Worm (Caenorhabditis elegans): ENCODE measurements around the gene C18E9.5.

The C18E9.5 gene

DNA sequence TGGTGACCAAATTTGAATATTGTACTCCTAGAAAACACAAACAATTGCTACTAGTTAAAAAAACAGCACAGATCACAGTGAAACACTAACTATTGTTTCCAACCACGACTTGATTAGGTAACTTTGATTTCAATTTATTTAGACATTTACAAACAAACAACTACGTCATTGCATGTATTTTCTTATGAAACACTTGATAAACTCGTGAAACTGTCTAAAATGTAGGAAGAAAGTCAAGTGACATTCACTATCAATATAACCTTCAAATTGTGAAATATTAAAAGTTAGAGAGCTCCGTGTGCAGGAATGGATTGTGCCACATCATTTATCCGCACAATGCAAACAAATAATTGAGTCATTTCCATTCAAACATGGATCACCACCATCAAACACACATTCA lies 20.5 kb downstream of the C18E9.5 start:
- TF ChIP-seq unc-62 (GFP tag; optimal IDR thresholded peaks at IDR 0.05), result no peak

DNA sequence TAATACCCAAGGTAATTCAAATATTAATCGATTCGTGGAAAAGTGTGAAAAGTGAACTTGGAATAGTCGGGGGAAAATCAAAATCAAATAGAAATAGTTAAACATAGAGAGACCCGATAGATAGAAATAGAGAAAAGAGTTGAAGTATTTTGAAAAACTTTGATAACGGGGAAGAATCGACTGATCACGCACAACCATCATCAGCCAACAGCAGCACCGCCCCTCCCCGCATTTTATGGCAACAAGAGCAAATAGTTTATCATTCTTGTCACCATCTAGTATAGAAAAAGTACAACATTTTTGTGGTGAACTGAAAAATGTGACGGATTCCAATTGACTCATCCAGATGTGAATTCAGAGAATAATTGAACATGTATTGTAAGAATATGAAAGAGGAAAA lies 21.8 kb downstream of the C18E9.5 start:
- no peak for TF ChIP-seq unc-62 (GFP tag; optimal IDR thresholded peaks at IDR 0.05)

DNA sequence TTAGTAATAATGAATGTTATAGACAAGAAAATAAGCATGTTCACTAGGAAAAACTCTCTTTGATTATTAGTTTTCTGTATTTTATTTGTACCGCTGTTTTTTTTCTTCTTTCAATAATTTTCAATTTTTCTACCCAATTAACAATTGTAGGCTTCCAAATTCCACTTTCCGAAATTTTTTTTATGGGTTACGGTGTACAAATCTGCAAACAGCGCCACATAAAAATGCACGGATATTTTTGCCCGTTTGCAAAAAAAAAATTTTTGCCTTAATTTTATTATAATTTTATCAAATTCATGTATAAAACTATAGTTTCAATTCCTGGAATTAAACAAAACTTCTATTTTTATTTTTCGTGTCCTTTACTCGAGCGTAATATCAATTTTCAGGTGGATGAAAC lies 23.0 kb downstream of the C18E9.5 start, which contains the start of gene ooc-5:
Gene ooc-5, plus strand, starts transcription at position 381 of the 400 bp plus-strand sequence.
- no peak for TF ChIP-seq unc-62 (GFP tag; optimal IDR thresholded peaks at IDR 0.05)

DNA sequence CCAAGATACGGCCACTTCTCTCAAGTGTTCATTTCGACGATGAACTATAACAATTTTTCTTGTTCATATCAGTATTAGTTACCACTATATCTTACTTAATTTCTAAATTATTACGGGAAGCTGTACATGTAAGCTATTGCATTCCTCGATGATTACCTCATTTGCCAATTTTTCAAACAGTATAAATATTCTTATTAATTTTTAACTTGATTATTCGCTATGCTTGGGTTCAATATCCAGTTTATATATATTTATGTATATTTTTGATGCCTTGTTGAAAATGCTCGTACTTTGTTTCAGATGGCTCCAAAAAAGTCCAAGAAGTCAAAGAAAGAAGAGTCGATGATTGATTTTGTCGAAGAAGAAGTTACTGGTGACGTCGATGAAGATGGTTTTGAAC lies 24.6 kb downstream of the C18E9.5 start, which contains the start of gene F44G4.1:
Gene F44G4.1, plus strand, starts transcription at position 301 of the 400 bp plus-strand sequence.
- TF ChIP-seq unc-62 (GFP tag; optimal IDR thresholded peaks at IDR 0.05), result no peak

DNA sequence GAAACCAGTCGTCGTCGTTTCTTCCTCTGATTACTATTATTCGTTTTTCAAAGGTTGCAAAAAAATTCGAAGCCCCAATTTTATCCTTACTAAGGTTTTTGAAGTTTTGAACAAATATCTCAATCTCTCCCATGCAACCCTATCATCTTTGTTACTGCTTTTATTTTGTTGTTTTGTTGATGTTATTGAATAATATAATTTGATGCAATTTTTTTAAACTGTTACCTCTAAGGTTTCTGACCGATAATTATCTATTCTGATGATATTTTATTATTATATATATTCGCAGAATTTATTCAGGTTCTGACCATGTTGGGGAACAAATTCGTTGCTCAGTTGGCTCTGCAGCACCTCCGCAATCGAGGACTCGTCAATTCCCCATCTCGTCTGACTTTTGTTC lies 26.3 kb downstream of the C18E9.5 start, which contains the start of gene ndub-2:
Gene ndub-2, plus strand, starts transcription at position 301 of the 400 bp plus-strand sequence.
- no peak for TF ChIP-seq unc-62 (GFP tag; optimal IDR thresholded peaks at IDR 0.05)

DNA sequence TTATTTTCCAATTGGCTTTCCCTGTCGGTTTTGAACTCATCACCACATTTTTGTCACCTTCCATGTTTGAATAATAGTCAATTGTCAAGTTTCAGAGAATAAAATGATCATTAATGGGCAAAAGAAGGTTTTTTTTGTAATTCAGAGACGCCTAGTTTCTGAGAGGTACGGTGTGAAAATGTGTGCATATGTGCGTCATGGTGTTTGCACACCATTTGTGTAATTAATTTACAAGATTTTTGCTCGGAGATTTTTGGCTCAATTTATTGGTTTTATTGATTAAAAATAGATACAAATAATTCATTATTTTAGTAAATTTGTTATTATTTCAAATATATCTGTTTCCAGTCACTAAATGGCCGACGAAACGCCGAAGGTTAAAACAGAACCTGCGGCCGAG lies 27.7 kb downstream of the C18E9.5 start, which contains the start of the genes F44G4.3 and tdp-1:
Gene F44G4.3, minus strand, starts transcription at position 184 of the 400 bp plus-strand sequence.
Gene tdp-1, plus strand, starts transcription at position 347 of the 400 bp plus-strand sequence.
- no peak for TF ChIP-seq unc-62 (GFP tag; optimal IDR thresholded peaks at IDR 0.05)

DNA sequence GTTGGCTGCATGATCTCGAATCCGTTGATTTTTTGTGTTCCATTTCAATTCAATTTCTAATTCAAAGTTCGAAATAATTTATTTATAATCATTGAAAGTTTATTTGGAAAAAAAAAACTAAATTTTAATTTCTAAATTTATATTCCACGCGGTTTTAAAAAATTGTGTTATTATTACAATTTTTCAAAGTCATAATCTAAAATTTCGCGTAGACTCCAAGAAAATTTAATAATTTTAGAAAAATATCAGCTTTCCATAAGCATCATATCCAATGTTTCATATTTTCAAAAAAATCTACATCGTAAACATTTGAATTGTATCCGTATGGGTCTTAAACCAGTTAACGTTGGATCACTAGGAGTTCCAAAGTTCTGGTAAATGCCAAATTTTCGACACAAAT lies 30.6 kb downstream of the C18E9.5 start, which contains the start of gene F44G4.5:
Gene F44G4.5, minus strand, starts transcription at position 101 of the 400 bp plus-strand sequence.
- no peak for TF ChIP-seq unc-62 (GFP tag; optimal IDR thresholded peaks at IDR 0.05)

DNA sequence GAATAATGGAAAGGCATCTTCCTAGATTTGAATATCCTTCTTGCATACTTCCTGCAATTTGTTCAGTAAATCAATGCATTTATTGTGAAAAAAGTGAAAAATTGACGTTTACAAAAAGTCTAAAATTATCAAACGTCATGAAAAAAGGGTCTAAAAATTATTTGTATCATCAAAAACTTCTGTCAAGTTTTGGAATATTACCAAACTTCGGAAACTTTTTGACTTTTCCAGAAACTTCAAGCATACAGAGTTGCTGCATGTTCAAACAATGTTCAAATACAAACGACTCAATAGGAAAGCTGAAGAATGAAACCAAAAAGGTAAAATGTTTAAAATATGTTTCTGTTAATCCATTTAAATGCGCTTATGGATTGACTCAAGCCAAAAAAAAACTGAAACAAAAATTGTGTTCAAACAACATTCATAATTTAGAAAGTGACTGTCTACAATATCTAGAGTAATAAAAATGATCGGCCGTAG lies 32.0 kb downstream of the C18E9.5 start, which contains the start of gene F44G4.6:
Gene F44G4.6, minus strand, starts transcription at position 51 of the 480 bp plus-strand sequence.
- no peak for TF ChIP-seq unc-62 (GFP tag; optimal IDR thresholded peaks at IDR 0.05)

DNA sequence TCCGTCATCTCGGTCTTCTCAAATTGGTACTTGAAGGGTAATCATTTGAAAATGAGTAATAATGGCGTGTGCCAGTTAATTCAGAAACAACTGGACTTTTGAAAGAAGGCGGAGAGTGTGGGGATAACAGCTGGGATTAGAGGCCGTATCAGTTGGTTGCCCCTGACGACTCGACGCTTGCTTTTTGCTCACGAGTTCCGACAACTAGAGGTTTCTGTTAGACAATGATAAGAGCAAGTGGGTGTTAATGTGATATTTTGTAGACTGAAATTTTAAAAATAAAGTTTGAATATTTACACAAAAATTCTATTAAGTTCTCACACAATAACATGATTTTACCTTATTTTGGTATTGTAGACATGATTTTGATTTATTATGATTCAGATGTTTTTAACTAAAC lies 35.3 kb downstream of the C18E9.5 start, which contains the start of gene F44G4.7:
Gene F44G4.7, minus strand, starts transcription at position 101 of the 400 bp plus-strand sequence.
- no peak for TF ChIP-seq unc-62 (GFP tag; optimal IDR thresholded peaks at IDR 0.05)

DNA sequence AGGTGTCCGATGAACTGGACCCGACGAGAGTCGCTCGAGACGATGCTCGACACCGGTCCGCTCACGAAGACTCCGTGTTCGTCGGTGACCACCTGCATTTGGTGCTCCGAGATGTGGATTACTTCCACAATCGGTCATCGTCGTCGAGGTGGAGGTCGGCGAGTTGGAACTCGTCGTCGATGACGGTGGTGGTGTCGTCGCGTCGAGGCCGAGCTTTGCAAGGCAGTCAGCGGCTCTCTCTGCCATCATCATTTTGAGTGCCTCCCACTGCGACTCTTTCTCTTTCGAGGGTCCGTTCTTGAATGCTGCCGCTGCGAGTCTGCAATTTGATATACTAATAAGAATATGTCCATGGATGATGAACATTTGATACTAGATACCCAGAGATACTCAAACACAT lies 38.0 kb downstream of the C18E9.5 start:
- TF ChIP-seq unc-62 (GFP tag; optimal IDR thresholded peaks at IDR 0.05), result no peak

DNA sequence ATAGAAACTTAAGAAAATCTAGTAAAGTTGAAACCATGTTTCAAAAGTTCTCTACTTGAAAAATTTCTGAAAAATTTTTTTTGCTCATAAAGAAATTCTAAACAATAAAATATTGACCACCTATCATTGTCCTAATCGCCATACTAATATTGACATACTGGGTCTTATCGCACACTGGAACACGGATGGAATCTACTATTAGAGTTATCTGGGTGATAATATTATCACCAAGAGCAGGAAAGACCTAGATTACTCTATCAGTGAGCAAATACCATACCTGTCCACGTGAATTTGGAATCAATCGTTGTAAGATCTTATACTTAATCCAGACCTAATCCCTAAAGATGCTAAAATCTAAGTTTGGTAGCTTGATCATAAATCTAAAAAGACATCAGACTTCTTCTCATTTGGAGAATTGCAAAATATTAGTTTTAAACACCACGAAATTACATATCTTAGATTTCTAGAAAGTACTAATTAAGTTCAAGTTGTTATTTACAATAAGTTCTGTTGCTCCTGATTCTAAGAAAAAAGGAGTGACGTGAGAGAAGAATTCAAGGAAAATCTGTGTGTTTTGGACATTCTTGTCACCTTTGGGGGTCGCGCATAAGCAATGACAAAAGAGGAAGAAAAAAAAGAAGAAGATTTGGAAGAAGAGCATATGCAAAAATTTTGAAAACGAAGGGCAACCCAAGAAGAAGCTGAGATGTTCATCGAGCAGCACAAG lies 40.4 kb downstream of the C18E9.5 start:
- no peak for TF ChIP-seq unc-62 (GFP tag; optimal IDR thresholded peaks at IDR 0.05)

DNA sequence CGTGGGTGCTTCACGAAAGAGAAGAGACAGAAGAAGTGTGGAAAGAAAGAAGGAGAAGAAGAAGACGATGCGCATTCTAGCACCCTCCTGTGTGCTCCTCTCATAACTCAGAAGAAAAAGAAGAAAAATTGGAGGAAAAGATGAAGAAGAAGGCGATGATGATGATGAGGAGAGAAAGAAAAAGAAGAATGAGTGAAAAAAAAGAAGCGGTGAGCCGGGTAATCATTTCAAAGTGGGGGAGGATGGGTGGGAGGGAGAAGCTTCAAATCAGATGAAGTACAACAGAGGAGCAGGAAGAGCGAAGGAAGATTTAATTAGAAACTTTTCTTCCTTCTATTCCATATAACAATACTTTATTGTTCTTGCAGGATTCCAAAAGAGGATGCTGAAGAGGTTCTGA lies 40.9 kb downstream of the C18E9.5 start:
- TF ChIP-seq unc-62 (GFP tag; optimal IDR thresholded peaks at IDR 0.05), result no peak

DNA sequence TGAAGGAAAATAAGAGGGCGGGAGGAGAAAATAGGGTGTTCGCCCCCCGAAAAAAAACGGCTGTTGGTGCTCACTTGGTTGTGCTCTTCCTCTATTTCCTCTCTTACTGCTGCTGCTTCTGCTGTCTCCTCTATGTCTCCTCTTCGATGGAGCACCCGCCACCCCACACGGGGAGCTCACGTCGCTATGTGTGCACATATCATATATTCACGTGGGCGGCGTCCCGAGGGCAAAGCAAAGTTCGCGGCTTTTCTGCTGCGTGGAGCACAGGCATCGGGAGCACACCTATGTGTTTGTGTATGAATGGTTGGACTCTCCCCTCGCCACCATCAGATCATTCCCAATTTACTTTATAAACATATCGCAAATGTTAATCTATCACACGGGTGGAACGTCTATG lies 43.6 kb downstream of the C18E9.5 start:
- TF ChIP-seq unc-62 (GFP tag; optimal IDR thresholded peaks at IDR 0.05), result no peak

DNA sequence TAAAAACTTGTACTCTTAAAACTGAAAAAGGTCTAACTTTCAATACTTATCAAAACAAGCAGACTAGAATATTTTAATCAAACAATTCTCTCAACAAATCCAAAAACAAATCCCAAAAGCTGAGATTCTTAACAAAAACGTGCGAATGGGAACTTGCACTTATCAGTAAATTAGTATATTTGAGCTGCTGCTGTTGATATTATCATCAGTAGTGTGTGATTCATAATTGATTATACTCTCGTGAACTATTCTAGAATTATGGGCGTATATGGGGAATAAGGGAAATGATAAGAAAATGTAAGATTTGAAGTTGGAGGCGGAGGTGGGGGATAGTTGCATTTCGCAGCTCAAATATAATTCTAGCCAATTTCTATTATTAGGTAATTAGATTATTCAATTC lies 44.4 kb downstream of the C18E9.5 start:
- TF ChIP-seq unc-62 (GFP tag; optimal IDR thresholded peaks at IDR 0.05), result no peak

DNA sequence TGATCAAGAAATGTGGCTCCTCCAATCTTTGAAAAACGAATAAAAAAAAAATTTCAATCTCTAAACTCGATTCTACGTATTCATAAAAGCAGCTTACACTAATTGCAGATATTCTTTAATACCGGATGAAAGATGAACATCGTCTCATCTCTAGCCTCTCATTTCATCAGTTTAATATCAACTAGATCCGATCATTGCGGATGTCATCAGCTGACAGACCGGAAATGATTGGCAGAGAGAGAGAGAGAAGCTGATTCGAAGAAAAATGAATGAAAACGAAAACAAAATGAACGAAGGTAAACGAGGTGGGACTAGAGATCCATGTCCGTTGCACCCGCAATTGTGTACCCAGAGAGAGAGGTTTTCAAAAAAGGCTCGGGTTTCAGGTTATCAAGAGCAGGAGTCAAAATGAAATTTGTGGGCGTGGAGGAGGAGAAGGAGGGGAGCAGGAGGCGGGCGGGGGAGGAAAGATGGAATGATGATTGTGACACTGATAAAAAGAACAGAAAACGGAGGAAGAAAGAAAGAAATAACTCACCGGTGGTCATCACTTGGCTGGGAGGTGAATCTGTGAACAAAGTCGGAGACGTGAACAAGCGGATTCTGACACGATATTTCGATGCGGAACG lies 45.2 kb downstream of the C18E9.5 start:
- no peak for TF ChIP-seq unc-62 (GFP tag; optimal IDR thresholded peaks at IDR 0.05)

DNA sequence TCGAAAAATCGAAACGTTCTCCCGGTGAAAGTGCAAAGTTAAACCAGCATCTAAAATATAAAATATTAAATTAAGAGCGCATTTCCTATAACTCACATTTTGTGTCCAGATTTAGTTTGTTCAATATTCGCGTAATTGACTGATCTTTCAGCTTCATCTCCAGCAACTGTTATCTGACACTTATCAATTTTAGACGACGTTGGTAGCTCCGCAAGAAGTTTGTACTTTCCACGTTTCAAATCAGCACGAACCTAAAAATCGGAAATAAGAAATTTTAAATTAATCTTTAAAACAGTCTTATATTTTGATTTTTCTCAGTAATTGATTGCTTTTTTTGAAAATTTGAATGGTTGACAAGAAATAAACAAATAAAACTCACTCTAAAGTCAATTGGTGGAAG lies 47.8 kb downstream of the C18E9.5 start:
- TF ChIP-seq unc-62 (GFP tag; optimal IDR thresholded peaks at IDR 0.05), result no peak

DNA sequence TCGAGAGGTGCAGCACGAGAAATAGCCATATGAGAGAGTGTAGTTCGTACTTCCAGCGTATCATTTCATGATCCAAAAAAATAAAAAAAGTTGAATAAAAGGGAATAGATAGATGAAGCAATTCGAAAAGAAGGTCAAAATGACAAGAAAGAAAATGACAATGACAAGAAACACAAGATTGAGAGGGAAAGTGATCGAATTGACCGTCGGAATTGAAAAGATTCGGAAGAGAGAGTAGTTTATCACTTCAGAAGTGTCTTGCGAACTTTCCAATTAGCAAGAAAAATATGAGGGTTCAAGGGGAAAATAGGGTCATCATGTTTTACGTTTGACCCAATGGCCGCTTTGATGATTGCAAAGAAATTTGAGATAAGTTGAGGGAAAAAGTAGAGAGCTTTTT lies 49.9 kb downstream of the C18E9.5 start, which contains the start of gene dep-1:
Gene dep-1, minus strand, starts transcription at position 95 of the 400 bp plus-strand sequence.
- TF ChIP-seq unc-62 (GFP tag; optimal IDR thresholded peaks at IDR 0.05), result no peak

All from whole organism, dauer.